Fruit fly (Drosophila melanogaster): ENCODE results near the gene CG17271.
A peak's percentile ranks its signal among the peaks of the same experiment; 100 is the strongest.

The CG17271 gene

DNA sequence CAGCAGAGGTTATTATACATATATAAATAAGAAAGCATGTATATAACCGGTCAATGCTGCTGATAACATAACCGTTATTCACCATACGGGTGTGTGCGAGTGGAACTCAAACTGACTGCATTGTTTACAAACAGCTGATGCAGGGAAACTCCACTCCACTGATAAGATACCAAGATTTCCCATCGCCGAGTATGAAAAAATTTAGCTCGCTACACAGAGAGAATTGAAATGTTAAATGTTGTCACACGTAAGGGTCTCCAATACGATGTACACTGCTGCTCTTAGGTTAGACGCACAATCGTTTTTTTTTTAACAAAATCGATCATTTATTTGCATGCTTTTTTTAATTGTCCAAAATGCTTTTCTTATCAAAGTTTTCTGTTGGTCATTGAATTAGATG lies 12.0 kb upstream of the CG17271 start (continued):
- TF ChIP-seq ci (GFP tag; IDR thresholded peaks at IDR 0.05) = peak; percentile 62; the same call in 1 of the 3 replicates
- no peak for TF ChIP-seq gcm (GFP tag; optimal IDR thresholded peaks at IDR 0.05)
- TF ChIP-seq mam (GFP tag; optimal IDR thresholded peaks at IDR 0.05) = no peak
- no peak for TF ChIP-seq pan (optimal IDR thresholded peaks at IDR 0.05)
- TF ChIP-seq pan (GFP tag; optimal IDR thresholded peaks at IDR 0.05 in 1 of 2, IDR thresholded peaks at IDR 0.05 in 1 of 2) = peak in 1 of 2 experiments; percentile 25
- peak; percentile 38 for TF ChIP-seq phol (tag; optimal IDR thresholded peaks at IDR 0.05)
- TF ChIP-seq zf30C (GFP tag; optimal IDR thresholded peaks at IDR 0.05) = peak; percentile 62
- no peak for TF ChIP-seq D19B (GFP tag; optimal IDR thresholded peaks at IDR 0.05)
- no peak for TF ChIP-seq CG6689 (GFP tag; IDR thresholded peaks at IDR 0.05)
- no peak for TF ChIP-seq sug (tag; optimal IDR thresholded peaks at IDR 0.05)
- TF ChIP-seq nerfin-1 (tag; optimal IDR thresholded peaks at IDR 0.05) = no peak
- TF ChIP-seq trem (tag; optimal IDR thresholded peaks at IDR 0.05) = no peak
- TF ChIP-seq CG32772 (GFP tag; IDR thresholded peaks at IDR 0.05) = no peak
- TF ChIP-seq Dad (GFP tag; optimal IDR thresholded peaks at IDR 0.05) = no peak
- no peak for TF ChIP-seq rib (GFP tag; IDR thresholded peaks at IDR 0.05)
- TF ChIP-seq gsb-n (tag; optimal IDR thresholded peaks at IDR 0.05) = peak; percentile 10
- TF ChIP-seq Dbx (GFP tag; IDR thresholded peaks at IDR 0.05) = no peak
- no peak for TF ChIP-seq sc (optimal IDR thresholded peaks at IDR 0.05)
- no peak for TF ChIP-seq sc (GFP tag; optimal IDR thresholded peaks at IDR 0.05)
- no peak for TF ChIP-seq cas (GFP tag; IDR thresholded peaks at IDR 0.05)
- no peak for TF ChIP-seq zfh1 (GFP tag; IDR thresholded peaks at IDR 0.05)
- TF ChIP-seq NC2α (GFP tag; optimal IDR thresholded peaks at IDR 0.05) = no peak
- TF ChIP-seq bigmax (GFP tag; optimal IDR thresholded peaks at IDR 0.05) = no peak
- 0 out of 2 replicates have a peak, but pooled peaks have one; percentile 12 for TF ChIP-seq Ada2b (GFP tag; IDR thresholded peaks at IDR 0.05)
- no peak for TF ChIP-seq CG17361 (GFP tag; IDR thresholded peaks at IDR 0.05)
- no peak for TF ChIP-seq CG3838 (GFP tag; optimal IDR thresholded peaks at IDR 0.05)
- TF ChIP-seq CG14710 (tag; optimal IDR thresholded peaks at IDR 0.05) = no peak
- 0 out of 2 replicates have a peak, but pooled peaks have one; percentile 36 for TF ChIP-seq dimm (GFP tag; IDR thresholded peaks at IDR 0.05)
- TF ChIP-seq chinmo (GFP tag; IDR thresholded peaks at IDR 0.05; ENCODE audit: partially characterized antibody) = no peak
- TF ChIP-seq sens-2 (GFP tag; IDR thresholded peaks at IDR 0.05) = 0 out of 2 replicates have a peak, but pooled peaks have one; percentile 12
- TF ChIP-seq Hsf (GFP tag; optimal IDR thresholded peaks at IDR 0.05) = peak; percentile 11
- TF ChIP-seq bab2 (GFP tag; optimal IDR thresholded peaks at IDR 0.05) = no peak
- peak; percentile 14 for TF ChIP-seq CG17385 (GFP tag; optimal IDR thresholded peaks at IDR 0.05)
- TF ChIP-seq CG12391 (tag; optimal IDR thresholded peaks at IDR 0.05) = peak; percentile 45
- no peak for TF ChIP-seq inv (GFP tag; IDR thresholded peaks at IDR 0.05; ENCODE audit: partially characterized antibody)
- no peak for TF ChIP-seq CG43689 (GFP tag; IDR thresholded peaks at IDR 0.05)
- TF ChIP-seq Adf1 (GFP tag; IDR thresholded peaks at IDR 0.05) = no peak
- peak; percentile 21 for TF ChIP-seq CG2120 (GFP tag; optimal IDR thresholded peaks at IDR 0.05)
- TF ChIP-seq sqz (GFP tag; optimal IDR thresholded peaks at IDR 0.05) = peak; percentile 7
- TF ChIP-seq Dek (tag; optimal IDR thresholded peaks at IDR 0.05) = no peak
- peak; percentile 20 for TF ChIP-seq Six4 (GFP tag; optimal IDR thresholded peaks at IDR 0.05)
- TF ChIP-seq CG6854 (GFP tag; optimal IDR thresholded peaks at IDR 0.05) = peak; percentile 25
- no peak for TF ChIP-seq CG17568 (GFP tag; optimal IDR thresholded peaks at IDR 0.05)
- no peak for TF ChIP-seq seq (GFP tag; IDR thresholded peaks at IDR 0.05)
- TF ChIP-seq CG10366 (GFP tag; IDR thresholded peaks at IDR 0.05) = peak; percentile 43
- TF ChIP-seq wdn (GFP tag; IDR thresholded peaks at IDR 0.05) = no peak
- TF ChIP-seq bsh (GFP tag; optimal IDR thresholded peaks at IDR 0.05) = peak in 1 of 2 experiments; percentile 55
- no peak for TF ChIP-seq prd (optimal IDR thresholded peaks at IDR 0.05)
- TF ChIP-seq prd (GFP tag; IDR thresholded peaks at IDR 0.05) = 0 out of 3 replicates have a peak, but pooled peaks have one; percentile 23
- TF ChIP-seq CG18764 (GFP tag; optimal IDR thresholded peaks at IDR 0.05) = no peak
- TF ChIP-seq Hr78 (GFP tag; optimal IDR thresholded peaks at IDR 0.05) = no peak
- no peak for TF ChIP-seq pros (GFP tag; optimal IDR thresholded peaks at IDR 0.05)
